Worm (Caenorhabditis elegans): ENCODE results near the gene nhr-150.

Gene nhr-150

DNA sequence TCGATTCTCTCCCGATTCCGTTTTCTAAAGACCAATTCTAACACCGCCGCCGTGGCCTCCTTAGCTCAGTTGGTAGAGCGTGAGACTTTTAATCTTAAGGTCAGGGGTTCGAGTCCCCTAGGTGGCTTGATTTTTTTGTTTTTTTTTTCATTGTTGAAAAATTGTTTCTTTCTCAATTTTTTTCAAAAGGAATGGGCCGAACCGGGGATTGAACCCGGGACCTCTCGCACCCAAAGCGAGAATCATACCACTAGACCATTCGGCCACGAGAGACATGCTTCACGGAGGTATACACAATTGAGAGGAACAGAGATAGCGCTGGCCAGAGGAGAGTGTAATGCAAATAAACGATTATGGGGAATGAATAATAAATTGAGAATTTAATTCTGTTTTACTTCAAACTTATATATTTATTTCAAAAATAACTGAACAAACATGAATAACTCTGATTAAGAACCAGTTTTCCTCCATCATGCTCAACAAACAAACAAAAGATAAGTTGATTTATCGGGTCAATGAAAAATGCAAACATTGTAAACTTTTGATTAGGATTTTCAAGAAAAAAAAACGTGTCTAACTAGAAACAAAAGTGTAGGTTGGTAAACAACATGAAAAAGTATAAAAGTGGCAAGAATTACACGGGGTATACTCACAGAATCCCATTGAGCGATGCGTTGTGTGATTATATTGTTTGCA is 16.1 kb downstream of the nhr-150 start, which contains the start of gene pqn-71:
TSS of gene pqn-71 (plus strand) at position 646 of the 696 bp plus-strand sequence.
- peak; percentile 87 for TF ChIP-seq pat-9 (tag; optimal IDR thresholded peaks at IDR 0.05)
- TF ChIP-seq pqm-1 (tag; optimal IDR thresholded peaks at IDR 0.05), result peak; percentile 87
- TF ChIP-seq K09A11.1 (tag; optimal IDR thresholded peaks at IDR 0.05; ENCODE audit: insufficient read depth), result peak; percentile 73
- peak; percentile 82 for TF ChIP-seq tbx-2 (tag; optimal IDR thresholded peaks at IDR 0.05)
- TF ChIP-seq fax-1 (tag; optimal IDR thresholded peaks at IDR 0.05), result peak; percentile 80
- TF ChIP-seq ceh-24 (tag; optimal IDR thresholded peaks at IDR 0.05), result peak; percentile 66
- TF ChIP-seq dmd-4 (tag; optimal IDR thresholded peaks at IDR 0.05; ENCODE audit: borderline replicate concordance), result peak; percentile 93
- TF ChIP-seq nhr-11 (tag; optimal IDR thresholded peaks at IDR 0.05), result no peak
- TF ChIP-seq syd-9 (tag; optimal IDR thresholded peaks at IDR 0.05), result peak; percentile 84
- peak; percentile 86 for TF ChIP-seq hlh-6 (tag; optimal IDR thresholded peaks at IDR 0.05)
- TF ChIP-seq ceh-34 (tag; optimal IDR thresholded peaks at IDR 0.05), result peak; percentile 86
- TF ChIP-seq dve-1 (tag; optimal IDR thresholded peaks at IDR 0.05), result peak; percentile 83
- TF ChIP-seq fkh-10 (GFP tag; optimal IDR thresholded peaks at IDR 0.05), result no peak
- TF ChIP-seq lim-6 (tag; optimal IDR thresholded peaks at IDR 0.05), result peak; percentile 72
- TF ChIP-seq ahr-1 (tag; optimal IDR thresholded peaks at IDR 0.05), result peak; percentile 40
- peak; percentile 75 for TF ChIP-seq unc-3 (GFP tag; conservative IDR thresholded peaks at IDR 0.05)
- peak; percentile 88 for TF ChIP-seq unc-3 (tag; optimal IDR thresholded peaks at IDR 0.05)
- no peak for TF ChIP-seq ceh-22 (tag; optimal IDR thresholded peaks at IDR 0.05)
- peak; percentile 60 for TF ChIP-seq ceh-30 (tag; optimal IDR thresholded peaks at IDR 0.05)
- peak; percentile 53 for TF ChIP-seq ceh-48 (tag; optimal IDR thresholded peaks at IDR 0.05)
- TF ChIP-seq ceh-14 (tag; optimal IDR thresholded peaks at IDR 0.05), result peak; percentile 89
- TF ChIP-seq hlh-30 (tag; optimal IDR thresholded peaks at IDR 0.05; ENCODE audit: insufficient read depth), result peak; percentile 47
- peak; percentile 74 for TF ChIP-seq lin-11 (tag; optimal IDR thresholded peaks at IDR 0.05)
- peak; percentile 79 for TF ChIP-seq C08G9.2 (tag; optimal IDR thresholded peaks at IDR 0.05)
- peak; percentile 80 for TF ChIP-seq sdc-2 (tag; optimal IDR thresholded peaks at IDR 0.05)
- TF ChIP-seq ceh-31 (tag; optimal IDR thresholded peaks at IDR 0.05), result peak; percentile 61
- TF ChIP-seq pha-2 (tag; optimal IDR thresholded peaks at IDR 0.05), result peak; percentile 80
- TF ChIP-seq elt-2 (tag; optimal IDR thresholded peaks at IDR 0.05), result peak; percentile 91
- peak; percentile 71 for TF ChIP-seq ztf-16 (tag; optimal IDR thresholded peaks at IDR 0.05)
- peak; percentile 71 for TF ChIP-seq npax-4 (tag; optimal IDR thresholded peaks at IDR 0.05)
- no peak for TF ChIP-seq mec-3 (tag; optimal IDR thresholded peaks at IDR 0.05; ENCODE audit: borderline replicate concordance)
- peak; percentile 18 for TF ChIP-seq ceh-9 (tag; optimal IDR thresholded peaks at IDR 0.05)
- TF ChIP-seq unc-86 (tag; optimal IDR thresholded peaks at IDR 0.05), result peak; percentile 83
- TF ChIP-seq ceh-2 (tag; optimal IDR thresholded peaks at IDR 0.05), result peak; percentile 64
- peak; percentile 83 for TF ChIP-seq fkh-6 (tag; optimal IDR thresholded peaks at IDR 0.05)
- peak; percentile 79 for TF ChIP-seq ref-2 (tag; optimal IDR thresholded peaks at IDR 0.05)
- peak; percentile 77 for TF ChIP-seq nfya-1 (tag; optimal IDR thresholded peaks at IDR 0.05)
- TF ChIP-seq pros-1 (tag; optimal IDR thresholded peaks at IDR 0.05), result peak; percentile 29
- TF ChIP-seq sox-2 (GFP tag; IDR thresholded peaks at IDR 0.05), result peak; percentile 72
- TF ChIP-seq Y22D7AL.16 (tag; optimal IDR thresholded peaks at IDR 0.05), result peak; percentile 86
- TF ChIP-seq ceh-6 (GFP tag; optimal IDR thresholded peaks at IDR 0.05), result peak; percentile 79
- TF ChIP-seq rnt-1 (tag; optimal IDR thresholded peaks at IDR 0.05), result peak; percentile 81
- TF ChIP-seq madf-2 (tag; optimal IDR thresholded peaks at IDR 0.05), result peak; percentile 90
- TF ChIP-seq ttx-3 (tag; optimal IDR thresholded peaks at IDR 0.05), result peak; percentile 84
- no peak for TF ChIP-seq pha-4 (tag; optimal IDR thresholded peaks at IDR 0.05)
- TF ChIP-seq hlh-15 (tag; optimal IDR thresholded peaks at IDR 0.05), result peak; percentile 69
- peak; percentile 80 for TF ChIP-seq che-1 (tag; optimal IDR thresholded peaks at IDR 0.05)
- peak; percentile 30 for TF ChIP-seq pag-3 (tag; optimal IDR thresholded peaks at IDR 0.05; ENCODE audit: borderline replicate concordance)
- TF ChIP-seq unc-42 (tag; optimal IDR thresholded peaks at IDR 0.05), result peak; percentile 2
- TF ChIP-seq hlh-8 (tag; optimal IDR thresholded peaks at IDR 0.05), result peak; percentile 39
- no peak for TF ChIP-seq unc-55 (GFP tag; optimal IDR thresholded peaks at IDR 0.05)
- no peak for TF ChIP-seq odd-2 (tag; optimal IDR thresholded peaks at IDR 0.05)
